Fruit fly (Drosophila melanogaster): ENCODE measurements around the gene CG10514.

- TF ChIP-seq CG1620 (GFP tag; optimal IDR thresholded peaks at IDR 0.05) (no peak), Clk (GFP tag; optimal IDR thresholded peaks at IDR 0.05) (no peak), CG33017 (tag; optimal IDR thresholded peaks at IDR 0.05) (no peak), cnc (optimal IDR thresholded peaks at IDR 0.05) (no peak), bab1 (GFP tag; optimal IDR thresholded peaks at IDR 0.05) (no peak), pad (GFP tag; optimal IDR thresholded peaks at IDR 0.05) (no peak)
Measured at dm6 chr3R:25241507-25242070, 38.1 kb downstream of the CG10514 start, which contains the start of gene CG11854.
